Fruit fly (Drosophila melanogaster): ENCODE measurements around the gene Nin.

dm6 chr2L:5327266-5327621 is 48.9 kb upstream of the Nin start:
- TF ChIP-seq cnc (optimal IDR thresholded peaks at IDR 0.05) (no peak), toe (GFP tag; optimal IDR thresholded peaks at IDR 0.05) (no peak), CG14711 (tag; optimal IDR thresholded peaks at IDR 0.05) (no peak), CG11617 (GFP tag; optimal IDR thresholded peaks at IDR 0.05) (no peak), Crg-1 (GFP tag; optimal IDR thresholded peaks at IDR 0.05) (no peak), Clk (GFP tag; optimal IDR thresholded peaks at IDR 0.05) (no peak), kay (GFP tag; ENCODE audit: borderline replicate concordance) (no peak), bab1 (GFP tag; optimal IDR thresholded peaks at IDR 0.05) (no peak)
